Fruit fly (Drosophila melanogaster) whole organism, embryonic: ENCODE data around the gene msopa.
A peak's percentile ranks its signal among the peaks of the same experiment; 100 is the strongest.

ENCODE experiments used
- Awh ChIP-seq: fragments of 200-800 bp; sonication (Bioruptor generic); IDR thresholded peaks from 2 replicates; pipeline ENCODE4, ENCODE4 v1.3.6; 2022; ENCODE audit warnings: missing biosample characterization, missing genetic modification characterization
- Bteb2 ChIP-seq: fragments of 200-800 bp; sonication (Bioruptor generic); optimal IDR thresholded peaks from 2 replicates; lab custom pipeline; 2016; ENCODE audit warnings: missing biosample characterization, missing genetic modification characterization
- CG10431 ChIP-seq: fragments of 200-800 bp; sonication (Bioruptor generic); optimal IDR thresholded peaks from 3 replicates; lab custom pipeline; 2018; ENCODE audit warnings: missing biosample characterization, mild to moderate bottlenecking, missing genetic modification characterization
- CG10462 ChIP-seq: fragments of 200-800 bp; sonication (Bioruptor generic); optimal IDR thresholded peaks from 2 replicates; lab custom pipeline; 2016; ENCODE audit warnings: missing biosample characterization, missing genetic modification characterization
- CG14860 ChIP-seq: fragments of 200-800 bp; sonication (Bioruptor generic); IDR thresholded peaks from 3 replicates; pipeline ENCODE4 v1.3.6; 2022; ENCODE audit warnings: missing biosample characterization, missing genetic modification characterization; ENCODE audit not compliant: partially characterized antibody
- CG15696 ChIP-seq: fragments of 200-800 bp; sonication (Bioruptor generic); optimal IDR thresholded peaks from 2 replicates; lab custom pipeline; 2019; ENCODE audit warnings: missing biosample characterization, mild to moderate bottlenecking, missing genetic modification characterization, moderate library complexity
- CG17186 ChIP-seq: fragments of 200-800 bp; sonication (Bioruptor generic); optimal IDR thresholded peaks from 3 replicates; lab custom pipeline; 2017; ENCODE audit warnings: missing biosample characterization, missing genetic modification reagents, missing genetic modification characterization
- CG17328 ChIP-seq: fragments of 200-800 bp; sonication (Bioruptor generic); IDR thresholded peaks from 2 replicates; pipeline ENCODE4 v1.3.6; 2022; ENCODE audit warnings: missing biosample characterization, missing genetic modification characterization
- CG18011 ChIP-seq: fragments of 200-800 bp; sonication (Bioruptor generic); optimal IDR thresholded peaks from 2 replicates; lab custom pipeline; 2017; ENCODE audit warnings: missing biosample characterization, missing genetic modification characterization, mild to moderate bottlenecking, moderate library complexity, missing genotype
- CG30403 ChIP-seq: fragments of 200-800 bp; sonication (Bioruptor generic); optimal IDR thresholded peaks from 3 replicates; lab custom pipeline; 2016; ENCODE audit warnings: missing biosample characterization, missing genetic modification characterization
- CG30431 ChIP-seq: fragments of 200-800 bp; sonication (Bioruptor generic); optimal IDR thresholded peaks from 2 replicates; lab custom pipeline; 2017; ENCODE audit warnings: missing biosample characterization, missing genetic modification characterization
- CG31441 ChIP-seq: fragments of 200-800 bp; sonication (Bioruptor generic); IDR thresholded peaks from 2 replicates; pipeline ENCODE4 v1.3.6; 2022; ENCODE audit warnings: missing biosample characterization, missing genetic modification characterization
- CG3281 ChIP-seq: fragments of 200-800 bp; sonication (Bioruptor generic); optimal IDR thresholded peaks from 3 replicates; lab custom pipeline; 2017; ENCODE audit warnings: missing biosample characterization, mild to moderate bottlenecking, missing genetic modification characterization
- CG33213 ChIP-seq: fragments of 200-800 bp; sonication (Bioruptor generic); optimal IDR thresholded peaks from 3 replicates; lab custom pipeline; 2016; ENCODE audit warnings: missing biosample characterization, missing genetic modification characterization
- CG42726 ChIP-seq: fragments of 200-800 bp; sonication (Bioruptor generic); IDR thresholded peaks from 2 replicates; pipeline ENCODE4 v1.3.6; 2022; ENCODE audit warnings: missing biosample characterization, missing genetic modification characterization; ENCODE audit not compliant: partially characterized antibody
- CG4328 ChIP-seq: fragments of 200-800 bp; sonication (Bioruptor generic); optimal IDR thresholded peaks from 3 replicates; lab custom pipeline; 2017; ENCODE audit warnings: missing biosample characterization, missing genetic modification reagents, missing genetic modification characterization
- CG5953 ChIP-seq: fragments of 200-800 bp; sonication (Bioruptor generic); IDR thresholded peaks from 2 replicates; pipeline ENCODE4 v1.3.6; 2022; ENCODE audit warnings: missing biosample characterization, missing genetic modification characterization
- CG6791 ChIP-seq: fragments of 200-800 bp; sonication (Bioruptor generic); IDR thresholded peaks from 3 replicates; pipeline ENCODE4 v1.3.6; 2022; ENCODE audit warnings: missing biosample characterization, missing genetic modification characterization; ENCODE audit not compliant: partially characterized antibody
- CG7357 ChIP-seq: fragments of 200-800 bp; sonication (Bioruptor generic); IDR thresholded peaks from 3 replicates; pipeline ENCODE4 v1.3.6; 2022; ENCODE audit warnings: missing biosample characterization, missing genetic modification characterization
- CG8924 ChIP-seq: fragments of 200-800 bp; optimal IDR thresholded peaks from 3 replicates; lab custom pipeline; 2019; ENCODE audit warnings: missing biosample characterization, mild to moderate bottlenecking, missing genetic modification characterization, moderate library complexity
- CG9797 ChIP-seq: fragments of 200-800 bp; sonication (Bioruptor generic); optimal IDR thresholded peaks from 3 replicates; lab custom pipeline; 2018; ENCODE audit warnings: missing biosample characterization, mild to moderate bottlenecking, missing genetic modification characterization
- Chrac-16 ChIP-seq: fragments of 200-800 bp; sonication (Bioruptor generic); optimal IDR thresholded peaks from 3 replicates; lab custom pipeline; 2016; ENCODE audit warnings: missing biosample characterization, missing genetic modification characterization
- CkIIα-i1 ChIP-seq: fragments of 200-800 bp; sonication (Bioruptor generic); IDR thresholded peaks from 2 replicates; pipeline ENCODE4 v1.3.6; 2022; ENCODE audit warnings: missing biosample characterization, missing genetic modification characterization
- Dip2 ChIP-seq: fragments of 200-800 bp; sonication (Bioruptor generic); IDR thresholded peaks from 2 replicates; pipeline ENCODE4 v1.3.6; 2022; ENCODE audit warnings: missing biosample characterization, missing genetic modification characterization
- Dip3 ChIP-seq: fragments of 200-800 bp; sonication (Bioruptor generic); optimal IDR thresholded peaks from 3 replicates; lab custom pipeline; 2016; ENCODE audit warnings: missing biosample characterization, missing genetic modification characterization
- E2f2 ChIP-seq: fragments of 200-800 bp; sonication (Bioruptor generic); IDR thresholded peaks from 2 replicates; pipeline ENCODE4 v1.3.6; 2022; ENCODE audit warnings: missing biosample characterization, missing genetic modification characterization
- Fer3 ChIP-seq: fragments of 200-800 bp; sonication (Bioruptor generic); optimal IDR thresholded peaks from 2 replicates; lab custom pipeline; 2018; ENCODE audit warnings: missing biosample characterization, mild to moderate bottlenecking, missing genetic modification characterization, moderate library complexity
- H15 ChIP-seq: fragments of 200-800 bp; sonication (Bioruptor generic); IDR thresholded peaks from 3 replicates; pipeline ENCODE4 v1.3.6; 2022; ENCODE audit warnings: missing biosample characterization, missing genetic modification characterization
- HmgZ ChIP-seq: fragments of 200-800 bp; sonication (Bioruptor generic); optimal IDR thresholded peaks from 2 replicates; lab custom pipeline; 2018; ENCODE audit warnings: missing biosample characterization, mild to moderate bottlenecking, missing genetic modification characterization
- Nf-YA ChIP-seq: fragments of 200-800 bp; sonication (Bioruptor generic); IDR thresholded peaks from 2 replicates; pipeline ENCODE4 v1.3.6; 2022; ENCODE audit warnings: missing biosample characterization, missing genetic modification characterization
- Sin3A ChIP-seq: fragments of >200 bp; optimal IDR thresholded peaks from 2 replicates; lab custom pipeline; 2018
- Sox100B ChIP-seq: fragments of 200-800 bp; sonication (Bioruptor generic); optimal IDR thresholded peaks from 3 replicates; lab custom pipeline; 2018; ENCODE audit warnings: missing biosample characterization, mild to moderate bottlenecking, missing genetic modification characterization
- Tbp ChIP-seq: fragments of >200 bp; optimal IDR thresholded peaks from 2 replicates; lab custom pipeline; 2018; ENCODE audit warnings: missing biosample characterization, missing genetic modification characterization
- ap ChIP-seq: fragments of 200-800 bp; sonication (Bioruptor generic); IDR thresholded peaks from 2 replicates; pipeline ENCODE4 v1.3.6; 2022; ENCODE audit warnings: missing biosample characterization, missing genetic modification characterization
- corto ChIP-seq: fragments of 200-800 bp; sonication (Bioruptor generic); optimal IDR thresholded peaks from 2 replicates; lab custom pipeline; 2016; ENCODE audit warnings: missing biosample characterization, mild to moderate bottlenecking, missing genetic modification characterization, moderate library complexity
- gro ChIP-seq: fragments of 200-800 bp; sonication (Bioruptor generic); optimal IDR thresholded peaks from 2 replicates; lab custom pipeline; 2016; ENCODE audit warnings: missing biosample characterization, missing genetic modification characterization
- jing ChIP-seq: fragments of 200-800 bp; sonication (Bioruptor generic); optimal IDR thresholded peaks from 2 replicates; lab custom pipeline; 2018; ENCODE audit warnings: missing biosample characterization, mild to moderate bottlenecking, missing genetic modification characterization
- klu ChIP-seq: fragments of 200-800 bp; sonication (Bioruptor generic); IDR thresholded peaks from 2 replicates; pipeline ENCODE4 v1.3.6; 2022; ENCODE audit warnings: missing biosample characterization, missing genetic modification characterization
- kni ChIP-seq: fragments of 200-800 bp; sonication (Bioruptor generic); optimal IDR thresholded peaks from 3 replicates; lab custom pipeline; 2017; ENCODE audit warnings: mild to moderate bottlenecking, missing biosample characterization, missing genetic modification reagents, missing genetic modification characterization
- maf-S ChIP-seq: fragments of 200-800 bp; sonication (Bioruptor generic); optimal IDR thresholded peaks from 2 replicates; lab custom pipeline; 2016; ENCODE audit warnings: missing biosample characterization, missing genetic modification characterization
- otp ChIP-seq: fragments of 200-800 bp; sonication (Bioruptor generic); IDR thresholded peaks from 3 replicates; pipeline ENCODE4, ENCODE4 v1.3.6; 2022; ENCODE audit warnings: missing biosample characterization, missing genetic modification characterization
- pho ChIP-seq: fragments of 200-800 bp; sonication (Bioruptor generic); optimal IDR thresholded peaks from 2 replicates; lab custom pipeline; 2016; ENCODE audit warnings: missing biosample characterization, missing genetic modification characterization
- pros ChIP-seq: fragments of 200-800 bp; sonication (Bioruptor generic); optimal IDR thresholded peaks from 3 replicates; lab custom pipeline; 2019; ENCODE audit warnings: missing biosample characterization, mild to moderate bottlenecking, missing genetic modification characterization, moderate library complexity
- rib ChIP-seq: fragments of 200-800 bp; sonication (Bioruptor generic); IDR thresholded peaks from 2 replicates; pipeline ENCODE4 v1.3.6; 2022; ENCODE audit warnings: missing biosample characterization, missing genetic modification characterization
- salm ChIP-seq: fragments of 200-800 bp; sonication (Bioruptor generic); optimal IDR thresholded peaks from 2 replicates; lab custom pipeline; 2018; ENCODE audit warnings: missing biosample characterization, mild to moderate bottlenecking, missing genetic modification characterization
- sd ChIP-seq: fragments of 200-800 bp; sonication (Bioruptor generic); optimal IDR thresholded peaks from 3 replicates; lab custom pipeline; 2018; ENCODE audit warnings: missing biosample characterization, mild to moderate bottlenecking, missing genetic modification characterization, moderate library complexity
- slbo ChIP-seq: fragments of 200-800 bp; sonication (Bioruptor generic); IDR thresholded peaks from 2 replicates; pipeline ENCODE4 v1.3.6; 2022; ENCODE audit warnings: missing biosample characterization, missing genetic modification characterization
- sqz ChIP-seq: fragments of 200-800 bp; sonication (Bioruptor generic); optimal IDR thresholded peaks from 3 replicates; lab custom pipeline; 2018; ENCODE audit warnings: missing biosample characterization, mild to moderate bottlenecking, missing genetic modification characterization
- stc ChIP-seq: fragments of 200-800 bp; sonication (Bioruptor generic); IDR thresholded peaks from 2 replicates; pipeline ENCODE4 v1.3.6; 2022; ENCODE audit warnings: missing biosample characterization, missing genetic modification characterization
- unc-4 ChIP-seq: fragments of 200-800 bp; sonication (Bioruptor generic); IDR thresholded peaks from 2 replicates; pipeline ENCODE4 v1.3.6; 2022; ENCODE audit warnings: missing biosample characterization, missing genetic modification characterization; ENCODE audit not compliant: partially characterized antibody

The msopa gene

DNA sequence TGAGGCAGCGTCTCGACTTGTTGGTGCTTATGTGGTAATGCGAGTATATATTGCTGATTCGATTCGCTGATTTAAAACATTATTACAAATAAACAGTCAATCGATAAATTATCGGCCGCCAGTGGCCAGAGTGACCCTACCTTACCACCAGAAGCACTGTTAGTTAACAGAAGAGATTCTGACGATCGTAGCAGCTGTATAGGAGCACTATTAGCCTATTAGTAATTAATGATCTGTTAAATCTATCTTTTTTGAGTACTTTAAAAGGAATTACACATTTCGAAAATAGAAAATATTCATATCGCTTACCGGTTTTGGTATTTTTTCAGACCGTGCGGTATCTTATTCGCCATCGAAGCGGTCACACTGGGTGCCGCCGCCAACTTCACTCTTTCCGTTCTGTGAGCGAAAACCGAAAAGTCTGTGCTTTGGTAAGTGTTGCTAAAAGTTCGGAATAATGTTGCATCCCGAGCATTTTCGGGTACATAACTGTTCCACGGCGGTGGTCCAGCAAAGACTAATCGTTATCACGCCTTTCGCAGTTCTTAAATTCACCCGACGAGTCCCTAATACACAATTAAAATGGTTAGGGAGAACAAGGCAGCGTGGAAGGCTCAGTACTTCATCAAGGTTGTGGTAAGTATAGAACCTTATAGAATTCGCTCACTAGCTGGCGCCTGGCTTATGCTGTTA is 6.7 kb upstream of the msopa start, which contains the start of the genes CG7130 and RpLP0 (continued):
- TF ChIP-seq CG5953 (GFP tag; lab: Robert Waterston, UW) (peak; percentile 85), CG33213 (GFP tag; lab: Kevin White, UChicago) (peak; percentile 96), CG17186 (GFP tag; lab: Kevin White, UChicago) (peak; percentile 87), CG42726 (no peak; the same call in 1 of the 2 replicates), unc-4 (peak; percentile 61; the same call in 1 of the 2 replicates), stc (peak; percentile 75), salm (peak; percentile 83), corto (peak; percentile 4), Dip2 (GFP tag; lab: Robert Waterston, UW) (no peak), CG30431 (peak; percentile 91), sqz (GFP tag; lab: Kevin White, UChicago) (peak; percentile 87), CG7357 (GFP tag; lab: Robert Waterston, UW) (no peak), pho (GFP tag; lab: Kevin White, UChicago) (peak; percentile 91), maf-S (GFP tag; lab: Kevin White, UChicago) (peak; percentile 93), CkIIα-i1 (GFP tag; lab: Robert Waterston, UW) (no peak), HmgZ (peak; percentile 90), Sin3A (lab: Kevin White, UChicago) (peak; percentile 94), CG3281 (peak; percentile 94), CG10431 (GFP tag; lab: Kevin White, UChicago) (peak; percentile 94), CG17328 (GFP tag; lab: Robert Waterston, UW) (peak; percentile 91), CG14860 (GFP tag; lab: Robert Waterston, UW) (0 out of 3 replicates have a peak, but pooled peaks have one; percentile 18), rib (GFP tag; lab: Robert Waterston, UW) (peak; percentile 58; the same call in 1 of the 2 replicates), kni (GFP tag; lab: Kevin White, UChicago) (peak; percentile 93), Chrac-16 (GFP tag; lab: Kevin White, UChicago) (peak; percentile 62), Awh (GFP tag; lab: Robert Waterston, UW) (peak; percentile 89), CG31441 (GFP tag; lab: Robert Waterston, UW) (peak; percentile 93), jing (GFP tag; lab: Kevin White, UChicago) (peak; percentile 71), Nf-YA (GFP tag; lab: Robert Waterston, UW) (peak; percentile 77), CG30403 (GFP tag; lab: Kevin White, UChicago) (peak; percentile 83), ap (GFP tag; lab: Robert Waterston, UW) (peak; percentile 87), sd (tag; lab: Kevin White, UChicago) (peak; percentile 57), gro (GFP tag; lab: Kevin White, UChicago) (peak; percentile 84), CG4328 (GFP tag; lab: Kevin White, UChicago) (peak; percentile 92), CG10462 (GFP tag; lab: Kevin White, UChicago) (peak; percentile 74), CG15696 (tag; lab: Kevin White, UChicago) (peak; percentile 59), otp (GFP tag; lab: Robert Waterston, UW) (peak; percentile 95), Bteb2 (peak; percentile 90), klu (peak; percentile 52; the same call in 1 of the 2 replicates), CG6791 (GFP tag; lab: Robert Waterston, UW) (peak; percentile 62; the same call in 2 of the 3 replicates), CG18011 (GFP tag; lab: Kevin White, UChicago) (peak; percentile 83), pros (peak; percentile 25), E2f2 (GFP tag; lab: Robert Waterston, UW) (peak; percentile 84), CG9797 (GFP tag; lab: Kevin White, UChicago) (peak; percentile 98), slbo (peak; percentile 87), Tbp (GFP tag; lab: Kevin White, UChicago) (peak; percentile 28), CG8924 (tag; lab: Kevin White, UChicago) (peak; percentile 83), Sox100B (peak; percentile 94), Fer3 (tag; lab: Kevin White, UChicago) (peak; percentile 93), H15 (peak; percentile 77), Dip3 (GFP tag; lab: Kevin White, UChicago) (peak; percentile 87)
